Fruit fly (Drosophila melanogaster): ENCODE measurements around the gene Antp.

Gene Antp

dm6 chr3R:6956749-6957148 lies 42.3 kb downstream of the Antp start:
- TF ChIP-seq CG9948 (tag; optimal IDR thresholded peaks at IDR 0.05) = no peak
- TF ChIP-seq Pif1A (GFP tag; optimal IDR thresholded peaks at IDR 0.05) = no peak
- TF ChIP-seq CG10348 (GFP tag; IDR thresholded peaks at IDR 0.05) = no peak
- TF ChIP-seq CG15710 (tag; optimal IDR thresholded peaks at IDR 0.05) = no peak
- TF ChIP-seq CG8159 (tag; optimal IDR thresholded peaks at IDR 0.05) = no peak
- TF ChIP-seq fd96Ca (GFP tag; IDR thresholded peaks at IDR 0.05) = no peak
- no peak for TF ChIP-seq CG34367 (tag; optimal IDR thresholded peaks at IDR 0.05)
- TF ChIP-seq CG13204 (GFP tag; optimal IDR thresholded peaks at IDR 0.05) = no peak
- TF ChIP-seq Snoo (tag; optimal IDR thresholded peaks at IDR 0.05) = no peak
- TF ChIP-seq D1 (tag; optimal IDR thresholded peaks at IDR 0.05) = no peak
- TF ChIP-seq EcR (GFP tag; optimal IDR thresholded peaks at IDR 0.05) = no peak
- TF ChIP-seq gl (tag; optimal IDR thresholded peaks at IDR 0.05) = no peak
- no peak for TF ChIP-seq Ets98B (GFP tag; IDR thresholded peaks at IDR 0.05)
- no peak for TF ChIP-seq rn (GFP tag; IDR thresholded peaks at IDR 0.05)
- TF ChIP-seq Pif1B (GFP tag; optimal IDR thresholded peaks at IDR 0.05) = no peak
- TF ChIP-seq CG17806 (tag; optimal IDR thresholded peaks at IDR 0.05) = no peak

dm6 chr3R:6954539-6954938 lies 44.5 kb downstream of the Antp start:
- TF ChIP-seq CG8159 (tag; optimal IDR thresholded peaks at IDR 0.05) (peak; percentile 73), EcR (GFP tag; optimal IDR thresholded peaks at IDR 0.05) (no peak), CG32121 (GFP tag; IDR thresholded peaks at IDR 0.05) (no peak), CG9948 (tag; optimal IDR thresholded peaks at IDR 0.05) (peak; percentile 62), Pif1B (GFP tag; optimal IDR thresholded peaks at IDR 0.05) (peak; percentile 16), CG13204 (GFP tag; optimal IDR thresholded peaks at IDR 0.05) (no peak), rn (GFP tag; IDR thresholded peaks at IDR 0.05) (no peak), Pif1A (GFP tag; optimal IDR thresholded peaks at IDR 0.05) (peak; percentile 32), D1 (tag; optimal IDR thresholded peaks at IDR 0.05) (no peak), CG15710 (tag; optimal IDR thresholded peaks at IDR 0.05) (peak; percentile 55), Snoo (tag; optimal IDR thresholded peaks at IDR 0.05) (no peak), CG8301 (tag; optimal IDR thresholded peaks at IDR 0.05) (peak; percentile 69), CG34367 (tag; optimal IDR thresholded peaks at IDR 0.05) (peak; percentile 20), CG17806 (tag; optimal IDR thresholded peaks at IDR 0.05) (peak; percentile 51), fd96Ca (GFP tag; IDR thresholded peaks at IDR 0.05) (no peak), CG14655 (GFP tag; optimal IDR thresholded peaks at IDR 0.05) (peak; percentile 81)

- TF ChIP-seq D1 (tag; optimal IDR thresholded peaks at IDR 0.05) (no peak), CG14655 (GFP tag; optimal IDR thresholded peaks at IDR 0.05) (no peak), CG34367 (tag; optimal IDR thresholded peaks at IDR 0.05) (no peak), Ets98B (GFP tag; IDR thresholded peaks at IDR 0.05) (no peak), CG8159 (tag; optimal IDR thresholded peaks at IDR 0.05) (no peak), CG8301 (tag; optimal IDR thresholded peaks at IDR 0.05) (no peak), rn (GFP tag; IDR thresholded peaks at IDR 0.05) (no peak), CG9948 (tag; optimal IDR thresholded peaks at IDR 0.05) (no peak)
Measured at dm6 chr3R:6953160-6953559, 45.9 kb downstream of the Antp start.

- TF ChIP-seq CG10348 (GFP tag; IDR thresholded peaks at IDR 0.05) (no peak), CG8301 (tag; optimal IDR thresholded peaks at IDR 0.05) (no peak), CG13204 (GFP tag; optimal IDR thresholded peaks at IDR 0.05) (no peak), CG15710 (tag; optimal IDR thresholded peaks at IDR 0.05) (no peak), CG17806 (tag; optimal IDR thresholded peaks at IDR 0.05) (no peak), CG4496 (GFP tag; IDR thresholded peaks at IDR 0.05) (no peak), rn (GFP tag; IDR thresholded peaks at IDR 0.05) (no peak), CG34367 (tag; optimal IDR thresholded peaks at IDR 0.05) (no peak)
Measured at dm6 chr3R:6952683-6953082, 46.3 kb downstream of the Antp start.

- peak; percentile 79 for TF ChIP-seq CG15710 (tag; optimal IDR thresholded peaks at IDR 0.05)
- TF ChIP-seq Ets98B (GFP tag; IDR thresholded peaks at IDR 0.05) = peak; percentile 81
- TF ChIP-seq fd96Ca (GFP tag; IDR thresholded peaks at IDR 0.05) = peak; percentile 84
- peak; percentile 83 for TF ChIP-seq CG34367 (tag; optimal IDR thresholded peaks at IDR 0.05)
- no peak for TF ChIP-seq EcR (GFP tag; optimal IDR thresholded peaks at IDR 0.05)
- TF ChIP-seq CG9948 (tag; optimal IDR thresholded peaks at IDR 0.05) = peak; percentile 72
- peak; percentile 81 for TF ChIP-seq CG4496 (GFP tag; IDR thresholded peaks at IDR 0.05)
- TF ChIP-seq rn (GFP tag; IDR thresholded peaks at IDR 0.05) = peak; percentile 34; the same call in 1 of the 2 replicates
- TF ChIP-seq gl (tag; optimal IDR thresholded peaks at IDR 0.05) = peak; percentile 40
- no peak for TF ChIP-seq CG10348 (GFP tag; IDR thresholded peaks at IDR 0.05)
- peak; percentile 72 for TF ChIP-seq CG17806 (tag; optimal IDR thresholded peaks at IDR 0.05)
- TF ChIP-seq CG32121 (GFP tag; IDR thresholded peaks at IDR 0.05) = no peak
- TF ChIP-seq CG12605 (GFP tag; IDR thresholded peaks at IDR 0.05) = peak; percentile 59
- TF ChIP-seq Pif1B (GFP tag; optimal IDR thresholded peaks at IDR 0.05) = peak; percentile 82
- peak; percentile 84 for TF ChIP-seq CG8301 (tag; optimal IDR thresholded peaks at IDR 0.05)
- peak; percentile 71 for TF ChIP-seq CG8159 (tag; optimal IDR thresholded peaks at IDR 0.05)
- peak; percentile 86 for TF ChIP-seq CG14655 (GFP tag; optimal IDR thresholded peaks at IDR 0.05)
- peak; percentile 81 for TF ChIP-seq Pif1A (GFP tag; optimal IDR thresholded peaks at IDR 0.05)
- TF ChIP-seq D1 (tag; optimal IDR thresholded peaks at IDR 0.05) = peak; percentile 29
- peak; percentile 44 for TF ChIP-seq CG13204 (GFP tag; optimal IDR thresholded peaks at IDR 0.05)
- peak; percentile 65 for TF ChIP-seq Snoo (tag; optimal IDR thresholded peaks at IDR 0.05)
Measured at dm6 chr3R:6951090-6951489, 47.9 kb downstream of the Antp start.

dm6 chr3R:6950111-6950699 lies 48.8 kb downstream of the Antp start:
- TF ChIP-seq Snoo (tag; optimal IDR thresholded peaks at IDR 0.05) (peak; percentile 48), CG32121 (GFP tag; IDR thresholded peaks at IDR 0.05) (no peak), CG13204 (GFP tag; optimal IDR thresholded peaks at IDR 0.05) (no peak), fd96Ca (GFP tag; IDR thresholded peaks at IDR 0.05) (peak; percentile 66), Pif1A (GFP tag; optimal IDR thresholded peaks at IDR 0.05) (peak; percentile 57), CG17806 (tag; optimal IDR thresholded peaks at IDR 0.05) (peak; percentile 14), CG14655 (GFP tag; optimal IDR thresholded peaks at IDR 0.05) (peak; percentile 93), EcR (GFP tag; optimal IDR thresholded peaks at IDR 0.05) (no peak), CG4496 (GFP tag; IDR thresholded peaks at IDR 0.05) (no peak), CG9948 (tag; optimal IDR thresholded peaks at IDR 0.05) (peak; percentile 51), CG15710 (tag; optimal IDR thresholded peaks at IDR 0.05) (peak; percentile 15), CG12605 (GFP tag; IDR thresholded peaks at IDR 0.05) (no peak), D1 (tag; optimal IDR thresholded peaks at IDR 0.05) (no peak), CG8301 (tag; optimal IDR thresholded peaks at IDR 0.05) (peak; percentile 89), rn (GFP tag; IDR thresholded peaks at IDR 0.05) (no peak), CG34367 (tag; optimal IDR thresholded peaks at IDR 0.05) (peak; percentile 28), gl (tag; optimal IDR thresholded peaks at IDR 0.05) (no peak), Pif1B (GFP tag; optimal IDR thresholded peaks at IDR 0.05) (peak; percentile 45), Ets98B (GFP tag; IDR thresholded peaks at IDR 0.05) (no peak), CG10348 (GFP tag; IDR thresholded peaks at IDR 0.05) (no peak), CG8159 (tag; optimal IDR thresholded peaks at IDR 0.05) (no peak)

Measured in whole organism, pupa.